Fruit fly (Drosophila melanogaster) whole organism, embryonic: ENCODE results near the gene mon2.
A peak's percentile ranks its signal among the peaks of the same experiment; 100 is the strongest.

ENCODE experiments used
- Adf1 ChIP-seq: fragments of 200-800 bp; sonication (Bioruptor generic); IDR thresholded peaks from 2 replicates; pipeline ENCODE4 v1.3.6; 2022; ENCODE audit warnings: missing biosample characterization, missing genetic modification characterization
- Aef1 ChIP-seq: fragments of 200-800 bp; sonication (Bioruptor generic); IDR thresholded peaks from 3 replicates; pipeline ENCODE4 v1.3.6; 2022; ENCODE audit warnings: missing biosample characterization, missing genetic modification characterization
- CG10147 ChIP-seq: fragments of 200-800 bp; sonication (Bioruptor generic); optimal IDR thresholded peaks from 2 replicates; lab custom pipeline; 2019; ENCODE audit warnings: missing biosample characterization, mild to moderate bottlenecking, missing genetic modification characterization, moderate library complexity
- CG10654 ChIP-seq: fragments of 200-800 bp; sonication (Bioruptor generic); optimal IDR thresholded peaks from 2 replicates; lab custom pipeline; 2016; ENCODE audit warnings: missing biosample characterization, missing genetic modification characterization
- CG13123 ChIP-seq: fragments of 200-800 bp; sonication (Bioruptor generic); optimal IDR thresholded peaks from 2 replicates; lab custom pipeline; 2016; ENCODE audit warnings: missing biosample characterization, missing genetic modification characterization
- CG13287 ChIP-seq: fragments of 200-800 bp; sonication (Bioruptor generic); IDR thresholded peaks from 2 replicates; pipeline ENCODE4 v1.3.6; 2022; ENCODE audit warnings: missing biosample characterization, missing genetic modification characterization; ENCODE audit not compliant: partially characterized antibody
- CG13296 ChIP-seq: fragments of 200-800 bp; sonication (Bioruptor generic); optimal IDR thresholded peaks from 3 replicates; lab custom pipeline; 2018; ENCODE audit warnings: missing biosample characterization, mild to moderate bottlenecking, missing genetic modification characterization
- CG14860 ChIP-seq: fragments of 200-800 bp; sonication (Bioruptor generic); IDR thresholded peaks from 3 replicates; pipeline ENCODE4 v1.3.6; 2022; ENCODE audit warnings: missing biosample characterization, missing genetic modification characterization; ENCODE audit not compliant: partially characterized antibody
- CG17385 ChIP-seq: fragments of 200-800 bp; sonication (Bioruptor generic); optimal IDR thresholded peaks from 3 replicates; lab custom pipeline; 2018; ENCODE audit warnings: missing biosample characterization, mild to moderate bottlenecking, missing genetic modification characterization
- CG17612 ChIP-seq: fragments of 200-800 bp; sonication (Bioruptor generic); IDR thresholded peaks from 2 replicates; pipeline ENCODE4 v1.3.6; 2022; ENCODE audit warnings: missing biosample characterization, missing genetic modification characterization
- CG1792 ChIP-seq: fragments of 200-800 bp; sonication (Bioruptor generic); optimal IDR thresholded peaks from 2 replicates; lab custom pipeline; 2016; ENCODE audit warnings: missing biosample characterization, missing genetic modification characterization
- CG2199 ChIP-seq: fragments of 200-800 bp; sonication (Bioruptor generic); IDR thresholded peaks from 3 replicates; pipeline ENCODE4 v1.3.6; 2022; ENCODE audit warnings: missing biosample characterization, missing genetic modification characterization
- CG31224 ChIP-seq: fragments of 200-800 bp; sonication (Bioruptor generic); IDR thresholded peaks from 2 replicates; pipeline ENCODE4 v1.3.6; 2022; ENCODE audit warnings: missing biosample characterization, missing genetic modification characterization
- CG31388 ChIP-seq: fragments of 200-800 bp; sonication (Bioruptor generic); optimal IDR thresholded peaks from 2 replicates; lab custom pipeline; 2016; ENCODE audit warnings: missing biosample characterization, missing genetic modification characterization
- CG33557 ChIP-seq: fragments of 200-800 bp; sonication (Bioruptor generic); optimal IDR thresholded peaks from 2 replicates; lab custom pipeline; 2019; ENCODE audit warnings: missing biosample characterization, mild to moderate bottlenecking, missing genetic modification characterization, moderate library complexity
- CG34422 ChIP-seq: fragments of 200-800 bp; sonication (Bioruptor generic); IDR thresholded peaks from 3 replicates; pipeline ENCODE4 v1.3.6; 2022; ENCODE audit warnings: missing biosample characterization, missing genetic modification characterization
- CG3847 ChIP-seq: fragments of 200-800 bp; sonication (Bioruptor generic); IDR thresholded peaks from 2 replicates; pipeline ENCODE4 v1.3.6; 2022; ENCODE audit warnings: missing biosample characterization, missing genetic modification characterization
- CG6175 ChIP-seq: fragments of 200-800 bp; sonication (Bioruptor generic); IDR thresholded peaks from 3 replicates; pipeline ENCODE4 v1.3.6; 2022; ENCODE audit warnings: missing biosample characterization, missing genetic modification characterization
- CG8290 ChIP-seq, 3 experiments: fragments of 200-800 bp; sonication (Bioruptor generic); optimal IDR thresholded peaks; 2 replicates each; lab custom pipeline; 2016 to 2019; ENCODE audit warnings: missing biosample characterization in 3 of 3, missing genetic modification characterization in 3 of 3, mild to moderate bottlenecking in 2 of 3, moderate library complexity in 1 of 3
- CG9609 ChIP-seq: fragments of 200-800 bp; sonication (Bioruptor generic); optimal IDR thresholded peaks from 3 replicates; lab custom pipeline; 2016; ENCODE audit warnings: missing biosample characterization, missing genetic modification characterization
- CG9797 ChIP-seq: fragments of 200-800 bp; sonication (Bioruptor generic); optimal IDR thresholded peaks from 3 replicates; lab custom pipeline; 2018; ENCODE audit warnings: missing biosample characterization, mild to moderate bottlenecking, missing genetic modification characterization
- Dek ChIP-seq: fragments of 200-800 bp; sonication (Bioruptor generic); optimal IDR thresholded peaks from 3 replicates; lab custom pipeline; 2019; ENCODE audit warnings: missing biosample characterization, mild to moderate bottlenecking, missing genetic modification characterization, moderate library complexity
- Fer2 ChIP-seq: fragments of 200-800 bp; sonication (Bioruptor generic); optimal IDR thresholded peaks from 2 replicates; lab custom pipeline; 2018; ENCODE audit warnings: missing biosample characterization, mild to moderate bottlenecking, missing genetic modification characterization, moderate library complexity
- H15 ChIP-seq: fragments of 200-800 bp; sonication (Bioruptor generic); IDR thresholded peaks from 3 replicates; pipeline ENCODE4 v1.3.6; 2022; ENCODE audit warnings: missing biosample characterization, missing genetic modification characterization
- HLH4C ChIP-seq: fragments of 200-800 bp; sonication (Bioruptor generic); IDR thresholded peaks from 3 replicates; pipeline ENCODE4 v1.3.6; 2022; ENCODE audit warnings: missing biosample characterization, missing genetic modification characterization; ENCODE audit not compliant: partially characterized antibody
- Hand ChIP-seq: fragments of 200-800 bp; sonication (Bioruptor generic); optimal IDR thresholded peaks from 2 replicates; lab custom pipeline; 2017; ENCODE audit warnings: mild to moderate bottlenecking, missing biosample characterization, missing genetic modification reagents, missing genetic modification characterization
- HmgD ChIP-seq: fragments of 200-800 bp; sonication (Bioruptor generic); optimal IDR thresholded peaks from 3 replicates; lab custom pipeline; 2016; ENCODE audit warnings: missing biosample characterization, missing genetic modification characterization
- Hr51 ChIP-seq, 2 experiments: fragments of 200-800 bp; sonication (Bioruptor generic); optimal IDR thresholded peaks; 2 replicates in 1 of 2; 3 replicates in 1 of 2; lab custom pipeline; 2016 to 2018; ENCODE audit warnings: missing biosample characterization in 2 of 2, missing genetic modification characterization in 2 of 2, mild to moderate bottlenecking in 1 of 2, moderate library complexity in 1 of 2
- Max ChIP-seq: fragments of 200-800 bp; sonication (Bioruptor generic); optimal IDR thresholded peaks from 2 replicates; lab custom pipeline; 2016; ENCODE audit warnings: missing biosample characterization, mild to moderate bottlenecking, missing genetic modification characterization
- Mrtf ChIP-seq: fragments of 200-800 bp; sonication (Bioruptor generic); IDR thresholded peaks from 3 replicates; pipeline ENCODE4 v1.3.6; 2022; ENCODE audit warnings: missing biosample characterization, missing genetic modification characterization
- NfI ChIP-seq: fragments of 200-800 bp; sonication (Bioruptor generic); optimal IDR thresholded peaks from 3 replicates; lab custom pipeline; 2018; ENCODE audit warnings: missing biosample characterization, mild to moderate bottlenecking, missing genetic modification characterization, moderate library complexity
- Ravus ChIP-seq: fragments of 200-800 bp; sonication (Bioruptor generic); IDR thresholded peaks from 2 replicates; pipeline ENCODE4 v1.3.6; 2022; ENCODE audit warnings: missing biosample characterization, missing genetic modification characterization
- Scr ChIP-seq: fragments of 200-800 bp; sonication (Bioruptor generic); IDR thresholded peaks from 2 replicates; pipeline ENCODE4 v1.3.6; 2022; ENCODE audit warnings: missing biosample characterization, missing genetic modification characterization; ENCODE audit not compliant: partially characterized antibody
- Side ChIP-seq: fragments of 200-800 bp; sonication (Bioruptor generic); optimal IDR thresholded peaks from 2 replicates; lab custom pipeline; 2016; ENCODE audit warnings: missing biosample characterization, missing genetic modification characterization
- Sry-δ ChIP-seq: fragments of 200-800 bp; sonication (Bioruptor generic); optimal IDR thresholded peaks from 2 replicates; lab custom pipeline; 2016; ENCODE audit warnings: missing biosample characterization, missing genetic modification characterization
- Stat92E ChIP-seq, 3 experiments: fragments of >200 bp in 2 of 3; fragments of 200-800 bp in 1 of 3; sonication (Bioruptor generic) in 1 of 3; optimal IDR thresholded peaks; 2 replicates each; lab custom pipeline; 2017 to 2019; ENCODE audit warnings: missing biosample characterization in 3 of 3, missing genetic modification characterization in 3 of 3, mild to moderate bottlenecking in 1 of 3, moderate library complexity in 1 of 3
- aop ChIP-seq: fragments of 200-800 bp; sonication (Bioruptor generic); IDR thresholded peaks from 2 replicates; pipeline ENCODE4 v1.3.6; 2022; ENCODE audit warnings: missing biosample characterization, missing genetic modification characterization
- ap ChIP-seq: fragments of 200-800 bp; sonication (Bioruptor generic); IDR thresholded peaks from 2 replicates; pipeline ENCODE4 v1.3.6; 2022; ENCODE audit warnings: missing biosample characterization, missing genetic modification characterization
- da ChIP-seq: fragments of 200-800 bp; sonication (Bioruptor generic); optimal IDR thresholded peaks from 2 replicates; lab custom pipeline; 2016; ENCODE audit warnings: missing biosample characterization, missing genetic modification characterization
- lbe ChIP-seq: fragments of 200-800 bp; sonication (Bioruptor generic); optimal IDR thresholded peaks from 2 replicates; lab custom pipeline; 2016; ENCODE audit warnings: missing biosample characterization, mild to moderate bottlenecking, missing genetic modification characterization
- pb ChIP-seq: fragments of 200-800 bp; sonication (Bioruptor generic); optimal IDR thresholded peaks from 3 replicates; lab custom pipeline; 2016; ENCODE audit warnings: missing biosample characterization, missing genetic modification characterization
- ro ChIP-seq: fragments of 200-800 bp; sonication (Bioruptor generic); IDR thresholded peaks from 2 replicates; pipeline ENCODE4 v1.3.6; 2022; ENCODE audit warnings: missing biosample characterization, missing genetic modification characterization
- sima ChIP-seq: fragments of 200-800 bp; sonication (Bioruptor generic); optimal IDR thresholded peaks from 2 replicates; lab custom pipeline; 2016; ENCODE audit warnings: missing biosample characterization, missing genetic modification characterization
- sisA ChIP-seq: fragments of 200-800 bp; sonication (Bioruptor generic); IDR thresholded peaks from 2 replicates; pipeline ENCODE4 v1.3.6; 2022; ENCODE audit warnings: missing biosample characterization, missing genetic modification characterization
- sob ChIP-seq: fragments of 200-800 bp; sonication (Bioruptor generic); IDR thresholded peaks from 2 replicates; pipeline ENCODE4 v1.3.6; 2022; ENCODE audit warnings: missing biosample characterization, missing genetic modification characterization
- tio ChIP-seq: fragments of 200-800 bp; sonication (Bioruptor generic); optimal IDR thresholded peaks from 2 replicates; lab custom pipeline; 2017; ENCODE audit warnings: missing biosample characterization, missing genetic modification characterization, inconsistent platforms
- tx ChIP-seq: fragments of 200-800 bp; sonication (Bioruptor generic); optimal IDR thresholded peaks from 2 replicates; lab custom pipeline; 2016; ENCODE audit warnings: missing biosample characterization, missing genetic modification characterization
- usp ChIP-seq: fragments of >200 bp; optimal IDR thresholded peaks from 2 replicates; lab custom pipeline; 2017; ENCODE audit warnings: missing biosample characterization, missing genetic modification characterization
- vnd ChIP-seq: fragments of 200-800 bp; sonication (Bioruptor generic); IDR thresholded peaks from 3 replicates; pipeline ENCODE4 v1.3.6; 2022; ENCODE audit warnings: missing biosample characterization, missing genetic modification characterization; ENCODE audit not compliant: partially characterized antibody
- zfh2 ChIP-seq: fragments of 200-800 bp; sonication (Bioruptor generic); optimal IDR thresholded peaks from 2 replicates; lab custom pipeline; 2016; ENCODE audit warnings: missing biosample characterization, missing genetic modification characterization

mon2 gene

DNA sequence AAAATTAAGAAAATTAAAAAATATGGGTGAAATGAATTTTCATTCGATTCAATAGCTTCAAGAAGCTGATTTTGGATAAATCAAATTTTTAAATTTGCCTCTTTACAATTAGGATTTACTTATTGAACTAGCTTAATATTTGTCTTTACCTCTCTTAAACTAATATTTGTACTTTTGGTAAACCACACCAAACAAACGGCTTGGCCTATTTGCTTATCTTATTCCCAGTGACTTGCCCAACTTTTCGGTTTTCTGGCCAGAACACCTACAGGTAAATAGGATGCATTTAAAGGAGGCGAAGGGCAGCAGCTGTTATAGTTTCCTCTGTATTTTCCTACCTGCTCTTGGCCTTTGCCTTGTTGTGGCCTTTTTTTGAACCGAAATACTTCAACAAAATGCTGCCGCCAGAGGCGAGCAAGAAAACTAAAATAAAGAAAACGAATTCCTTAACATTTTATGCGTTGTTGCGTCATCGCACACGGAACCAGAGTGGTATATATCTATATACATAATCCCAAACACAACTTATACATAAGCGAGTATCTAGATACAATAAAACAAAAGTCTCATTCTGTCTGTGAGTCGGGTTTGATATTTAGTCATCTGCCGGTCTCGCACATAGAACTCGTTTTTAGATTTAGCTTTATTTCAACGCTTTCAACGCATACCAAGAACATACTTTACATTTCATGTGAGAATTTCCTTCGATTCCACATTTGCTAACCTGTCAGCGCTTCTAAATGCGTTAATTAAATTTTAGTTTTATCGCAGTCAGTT, 42.2 kb upstream of the mon2 start (continued):
- TF ChIP-seq Mrtf (GFP tag; lab: Robert Waterston, UW) (no peak), ro (GFP tag; lab: Robert Waterston, UW) (no peak), CG13296 (GFP tag; lab: Kevin White, UChicago) (no peak), CG1792 (no peak), sima (GFP tag; lab: Kevin White, UChicago) (no peak), Adf1 (GFP tag; lab: Robert Waterston, UW) (no peak), HLH4C (GFP tag; lab: Robert Waterston, UW) (no peak), Fer2 (tag; lab: Kevin White, UChicago) (no peak), NfI (GFP tag; lab: Kevin White, UChicago) (no peak), lbe (no peak), CG31224 (no peak), CG17612 (GFP tag; lab: Robert Waterston, UW) (no peak), zfh2 (GFP tag; lab: Kevin White, UChicago) (no peak), sisA (GFP tag; lab: Robert Waterston, UW) (no peak), CG9609 (GFP tag; lab: Kevin White, UChicago) (no peak), Side (GFP tag; lab: Kevin White, UChicago) (peak; percentile 17), CG34422 (GFP tag; lab: Robert Waterston, UW) (no peak), CG13287 (GFP tag; lab: Robert Waterston, UW) (no peak), Scr (no peak), Aef1 (GFP tag; lab: Robert Waterston, UW) (no peak), Ravus (GFP tag; lab: Robert Waterston, UW) (no peak), aop (GFP tag; lab: Robert Waterston, UW) (no peak), CG8290 (GFP tag; optimal IDR thresholded peaks at IDR 0.05; lab: Kevin White, UChicago) (no peak), CG8290 (tag; optimal IDR thresholded peaks at IDR 0.05; lab: Kevin White, UChicago) (peak in 1 of 2 experiments; percentile 27), tio (GFP tag; lab: Kevin White, UChicago) (no peak), CG6175 (GFP tag; lab: Robert Waterston, UW) (no peak), tx (GFP tag; lab: Kevin White, UChicago) (no peak), Hr51 (GFP tag; optimal IDR thresholded peaks at IDR 0.05; lab: Kevin White, UChicago) (no peak), HmgD (GFP tag; lab: Kevin White, UChicago) (no peak), CG13123 (GFP tag; lab: Kevin White, UChicago) (no peak), CG10147 (no peak), Stat92E (GFP tag; optimal IDR thresholded peaks at IDR 0.05; lab: Kevin White, UChicago) (no peak), pb (no peak), Dek (no peak), CG3847 (no peak), CG31388 (GFP tag; lab: Kevin White, UChicago) (no peak), vnd (no peak), usp (GFP tag; lab: Kevin White, UChicago) (no peak), H15 (no peak), CG9797 (GFP tag; lab: Kevin White, UChicago) (no peak), Sry-δ (no peak), CG14860 (no peak), da (GFP tag; lab: Kevin White, UChicago) (no peak), CG2199 (GFP tag; lab: Robert Waterston, UW) (peak; percentile 49; the same call in 1 of the 3 replicates), CG10654 (GFP tag; lab: Kevin White, UChicago) (no peak), Max (GFP tag; lab: Kevin White, UChicago) (no peak), sob (GFP tag; lab: Robert Waterston, UW) (peak; percentile 48; the same call in 1 of the 2 replicates), CG17385 (GFP tag; lab: Kevin White, UChicago) (no peak), CG33557 (peak; percentile 57), ap (no peak), Hand (GFP tag; lab: Kevin White, UChicago) (no peak)
